Worm (Caenorhabditis elegans) whole organism, midembryonic: ENCODE data around the gene F32D1.11.

Source experiments
- T22C8.4 ChIP-seq: fragments of 200-800 bp; sonication (Bioruptor generic); IDR thresholded peaks from 2 replicates; pipeline ENCODE4 v1.3.6; 2022; ENCODE audit warnings: missing genetic modification characterization, missing compliant biosample characterization
- cog-1 ChIP-seq: sonication (generic microtip); optimal IDR thresholded peaks from 2 replicates; lab custom pipeline; 2016; ENCODE audit warnings: missing genetic modification characterization, missing compliant biosample characterization
- flt-1 ChIP-seq: fragments of 200-800 bp; sonication (Bioruptor generic); IDR thresholded peaks from 2 replicates; pipeline ENCODE4 v1.3.6; 2022; ENCODE audit warnings: missing genetic modification characterization, missing compliant biosample characterization
- klf-2 ChIP-seq: fragments of 200-800 bp; sonication (Bioruptor generic); conservative IDR thresholded peaks from 2 replicates; pipeline ENCODE4 v1.3.6; 2022; ENCODE audit warnings: missing genetic modification reagents, missing genetic modification characterization, missing compliant biosample characterization
- med-1 ChIP-seq: sonication (generic microtip); optimal IDR thresholded peaks from 2 replicates; lab custom pipeline; 2017; ENCODE audit warnings: missing genetic modification characterization, mild to moderate bottlenecking, missing compliant biosample characterization, antibody characterized with exemption, missing genetic modification reagents; ENCODE audit not compliant: insufficient read depth
- ref-1 ChIP-seq: fragments of 200-800 bp; sonication (Bioruptor generic); conservative IDR thresholded peaks from 2 replicates; pipeline ENCODE4 v1.3.6; 2022; ENCODE audit warnings: missing genetic modification reagents, missing genetic modification characterization, missing compliant biosample characterization
- tab-1 ChIP-seq: fragments of 200-800 bp; sonication (Bioruptor generic); IDR thresholded peaks from 2 replicates; pipeline ENCODE4 v1.3.6; 2022; ENCODE audit warnings: missing genetic modification characterization, missing compliant biosample characterization
- ztf-23 ChIP-seq: fragments of 200-800 bp; sonication (Bioruptor generic); IDR thresholded peaks from 2 replicates; pipeline ENCODE4 v1.3.6; 2022; ENCODE audit warnings: missing genetic modification reagents, missing genetic modification characterization, missing compliant biosample characterization
- ztf-29 ChIP-seq: fragments of 200-800 bp; sonication (Bioruptor generic); IDR thresholded peaks from 2 replicates; pipeline ENCODE4 v1.3.6; 2022; ENCODE audit warnings: missing genetic modification reagents, missing genetic modification characterization, missing compliant biosample characterization

DNA sequence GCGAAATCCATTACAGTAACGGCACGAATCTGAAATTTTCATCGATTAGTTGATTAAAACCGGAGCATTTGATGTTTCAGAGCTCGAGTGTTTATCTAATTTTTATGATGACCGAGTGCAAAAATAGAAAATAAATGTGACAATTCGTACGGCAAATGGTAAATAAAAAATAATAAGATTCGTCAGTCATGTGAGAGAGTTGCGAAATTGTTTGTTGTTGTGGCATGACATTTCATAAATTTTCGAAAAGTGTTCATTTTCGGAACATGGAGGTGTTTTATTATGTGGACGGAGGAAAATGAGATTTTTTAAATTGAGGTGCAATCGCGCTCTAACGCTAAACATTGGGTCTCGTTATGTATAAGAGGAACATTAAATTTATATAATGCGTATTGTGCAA, 24.6 kb downstream of the F32D1.11 start:
- TF ChIP-seq T22C8.4 (GFP tag; lab: Robert Waterston, UW) = no peak
- TF ChIP-seq flt-1 (GFP tag; lab: Robert Waterston, UW) = no peak
- no peak for TF ChIP-seq ref-1 (GFP tag; lab: Robert Waterston, UW)
- no peak for TF ChIP-seq cog-1
- TF ChIP-seq tab-1 (GFP tag; lab: Robert Waterston, UW) = no peak
- TF ChIP-seq ztf-23 (GFP tag; lab: Robert Waterston, UW) = no peak
- no peak for TF ChIP-seq klf-2 (GFP tag; lab: Robert Waterston, UW)
- no peak for TF ChIP-seq ztf-29 (GFP tag; lab: Robert Waterston, UW)
- no peak for TF ChIP-seq med-1 (GFP tag; lab: Kevin White, UChicago)
